Fruit fly (Drosophila melanogaster): ENCODE measurements around the gene Exd2.

Gene Exd2

dm6 chr3R:11409667-11410137, 25.8 kb downstream of the Exd2 start, which contains the start of the genes mgr and Irbp:
Gene mgr (minus strand): TSS chr3R:11409875.
Gene Irbp (plus strand): TSS chr3R:11410047.
- peak; percentile 8 for TF ChIP-seq GATAd (GFP tag; optimal IDR thresholded peaks at IDR 0.05)
- no peak for TF ChIP-seq Vsx2 (GFP tag; optimal IDR thresholded peaks at IDR 0.05; ENCODE audit: partially characterized antibody)
- TF ChIP-seq h (GFP tag; optimal IDR thresholded peaks at IDR 0.05), result peak; percentile 81
- peak; percentile 94 for TF ChIP-seq HLH106 (tag; optimal IDR thresholded peaks at IDR 0.05)
- TF ChIP-seq ey (GFP tag; optimal IDR thresholded peaks at IDR 0.05), result peak; percentile 63
- TF ChIP-seq OdsH (GFP tag; optimal IDR thresholded peaks at IDR 0.05), result peak; percentile 86
- no peak for TF ChIP-seq Dfd (GFP tag; optimal IDR thresholded peaks at IDR 0.05)
- no peak for TF ChIP-seq CG32264 (GFP tag; optimal IDR thresholded peaks at IDR 0.05)
- TF ChIP-seq rgr (GFP tag; optimal IDR thresholded peaks at IDR 0.05), result peak; percentile 93
- no peak for TF ChIP-seq CrebA (GFP tag; optimal IDR thresholded peaks at IDR 0.05; ENCODE audit: borderline replicate concordance)
- peak in 1 of 2 experiments; percentile 90 for TF ChIP-seq foxo (GFP tag; optimal IDR thresholded peaks at IDR 0.05)
- TF ChIP-seq br (GFP tag; optimal IDR thresholded peaks at IDR 0.05), result peak; percentile 79
- TF ChIP-seq dmrt93B (GFP tag; optimal IDR thresholded peaks at IDR 0.05), result peak; percentile 80
- TF ChIP-seq Hr78 (GFP tag; optimal IDR thresholded peaks at IDR 0.05), result no peak
- TF ChIP-seq Sp1 (GFP tag; optimal IDR thresholded peaks at IDR 0.05), result peak; percentile 91
- TF ChIP-seq psq (GFP tag; optimal IDR thresholded peaks at IDR 0.05), result peak; percentile 88
- peak; percentile 77 for TF ChIP-seq CG9705 (GFP tag; optimal IDR thresholded peaks at IDR 0.05)
- TF ChIP-seq dsf (GFP tag; optimal IDR thresholded peaks at IDR 0.05; ENCODE audit: borderline replicate concordance), result peak; percentile 28
- TF ChIP-seq sv (GFP tag; optimal IDR thresholded peaks at IDR 0.05), result peak; percentile 72

DNA sequence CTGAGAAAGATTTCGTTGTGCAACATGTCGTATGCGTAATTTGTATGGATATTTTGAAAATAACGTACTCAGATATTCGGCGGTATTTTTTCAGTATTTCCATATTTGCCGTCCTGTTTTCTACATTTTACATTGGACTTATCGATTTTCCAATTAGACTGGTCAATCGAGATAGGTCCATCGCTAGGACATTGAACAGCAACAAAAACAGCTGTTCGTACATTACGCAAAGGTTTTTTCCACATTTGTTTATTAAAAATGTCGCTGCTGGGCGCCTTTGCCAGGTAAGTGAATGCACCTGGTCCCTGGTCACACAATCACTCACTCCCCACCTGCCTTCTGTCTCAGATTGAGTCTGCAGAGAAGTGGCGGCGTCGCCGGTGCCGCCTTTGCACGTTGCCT, 27.8 kb downstream of the Exd2 start, which contains the start of gene mRpL40:
mRpL40 (plus strand) TSS at position 186 of the 402 bp plus-strand sequence.
- TF ChIP-seq HLH106 (tag; optimal IDR thresholded peaks at IDR 0.05), result no peak

DNA sequence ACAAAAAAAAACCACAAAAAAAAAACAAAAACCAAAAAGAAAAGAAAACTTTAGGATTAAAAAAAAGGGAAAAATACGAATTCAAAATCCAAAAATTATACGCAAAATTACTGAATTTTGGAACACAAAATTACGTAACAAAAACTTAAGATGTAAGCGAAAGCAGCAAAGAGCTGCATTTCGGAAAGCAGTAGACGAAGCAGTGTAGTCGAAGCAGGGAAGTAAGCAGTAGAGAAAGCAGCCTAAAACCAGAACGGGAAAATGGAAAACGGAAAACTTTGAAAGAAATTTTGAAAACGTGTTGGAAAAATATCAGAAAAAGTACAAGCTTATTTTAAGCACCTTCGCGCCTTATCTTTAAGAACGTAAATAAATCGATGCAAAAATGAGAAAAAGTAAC, 32.6 kb downstream of the Exd2 start:
- TF ChIP-seq GATAd (GFP tag; optimal IDR thresholded peaks at IDR 0.05) (no peak), pan (optimal IDR thresholded peaks at IDR 0.05) (no peak), sv (GFP tag; optimal IDR thresholded peaks at IDR 0.05) (no peak), rgr (GFP tag; optimal IDR thresholded peaks at IDR 0.05) (no peak), Vsx2 (GFP tag; optimal IDR thresholded peaks at IDR 0.05; ENCODE audit: partially characterized antibody) (no peak), Hr78 (GFP tag; optimal IDR thresholded peaks at IDR 0.05) (no peak), Mio (GFP tag; optimal IDR thresholded peaks at IDR 0.05) (no peak), dl (GFP tag; optimal IDR thresholded peaks at IDR 0.05; ENCODE audit: insufficient read depth in 1 of 2, partially characterized antibody in 2 of 2) (no peak), Rel (GFP tag; optimal IDR thresholded peaks at IDR 0.05) (no peak), Rel (tag; optimal IDR thresholded peaks at IDR 0.05) (no peak), lola (GFP tag; optimal IDR thresholded peaks at IDR 0.05) (no peak), Dfd (GFP tag; optimal IDR thresholded peaks at IDR 0.05) (no peak), Myc (optimal IDR thresholded peaks at IDR 0.05) (no peak), h (GFP tag; optimal IDR thresholded peaks at IDR 0.05) (no peak), CG32264 (GFP tag; optimal IDR thresholded peaks at IDR 0.05) (no peak), CG9705 (GFP tag; optimal IDR thresholded peaks at IDR 0.05) (no peak), dsf (GFP tag; optimal IDR thresholded peaks at IDR 0.05; ENCODE audit: borderline replicate concordance) (no peak), woc (GFP tag; optimal IDR thresholded peaks at IDR 0.05) (no peak), tai (GFP tag; optimal IDR thresholded peaks at IDR 0.05) (no peak), Hr83 (GFP tag; optimal IDR thresholded peaks at IDR 0.05; ENCODE audit: poor library complexity, severe bottlenecking) (no peak), OdsH (GFP tag; optimal IDR thresholded peaks at IDR 0.05) (no peak)

DNA sequence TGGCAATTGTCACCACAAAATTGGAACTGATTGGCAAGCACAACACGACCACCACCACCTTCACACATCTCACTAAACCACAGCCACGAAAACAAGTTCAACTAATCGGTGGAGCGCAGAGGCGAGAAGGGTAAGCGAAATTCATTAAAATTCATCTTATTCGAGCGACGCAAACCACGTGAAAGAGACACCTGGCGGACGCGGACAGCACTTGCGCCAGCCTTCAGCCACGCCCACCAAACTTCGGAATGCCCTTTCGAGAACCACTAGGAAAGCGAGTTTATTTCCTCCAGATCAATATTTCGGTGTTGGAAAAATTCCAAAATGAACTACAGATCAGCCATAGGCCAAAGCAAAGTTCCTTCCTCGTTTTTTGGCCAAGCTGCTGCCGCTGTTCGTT, 40.0 kb downstream of the Exd2 start:
- TF ChIP-seq psq (GFP tag; optimal IDR thresholded peaks at IDR 0.05), result no peak
- TF ChIP-seq N (GFP tag; optimal IDR thresholded peaks at IDR 0.05), result no peak
- no peak for TF ChIP-seq Vsx2 (GFP tag; optimal IDR thresholded peaks at IDR 0.05; ENCODE audit: partially characterized antibody)
- TF ChIP-seq Hnf4 (GFP tag; optimal IDR thresholded peaks at IDR 0.05), result no peak
- TF ChIP-seq lola (GFP tag; optimal IDR thresholded peaks at IDR 0.05), result no peak
- no peak for TF ChIP-seq ey (GFP tag; optimal IDR thresholded peaks at IDR 0.05)
- no peak for TF ChIP-seq Jra (GFP tag; optimal IDR thresholded peaks at IDR 0.05)
- TF ChIP-seq pan (optimal IDR thresholded peaks at IDR 0.05), result no peak
- TF ChIP-seq tai (GFP tag; optimal IDR thresholded peaks at IDR 0.05), result no peak
- no peak for TF ChIP-seq jim (GFP tag; optimal IDR thresholded peaks at IDR 0.05)
- no peak for TF ChIP-seq HLH106 (tag; optimal IDR thresholded peaks at IDR 0.05)
- no peak for TF ChIP-seq h (GFP tag; optimal IDR thresholded peaks at IDR 0.05)
- no peak for TF ChIP-seq dl (GFP tag; optimal IDR thresholded peaks at IDR 0.05; ENCODE audit: insufficient read depth in 1 of 2, partially characterized antibody in 2 of 2)
- no peak for TF ChIP-seq brk (GFP tag; optimal IDR thresholded peaks at IDR 0.05)
- TF ChIP-seq dmrt93B (GFP tag; optimal IDR thresholded peaks at IDR 0.05), result no peak
- TF ChIP-seq dsf (GFP tag; optimal IDR thresholded peaks at IDR 0.05; ENCODE audit: borderline replicate concordance), result no peak
- no peak for TF ChIP-seq br (GFP tag; optimal IDR thresholded peaks at IDR 0.05)
- TF ChIP-seq CrebA (GFP tag; optimal IDR thresholded peaks at IDR 0.05; ENCODE audit: borderline replicate concordance), result no peak
- no peak for TF ChIP-seq GATAd (GFP tag; optimal IDR thresholded peaks at IDR 0.05)
